Fruit fly (Drosophila melanogaster) Kc167 (cell line): ENCODE measurements around the gene Ccz1.

ENCODE experiments used
- Myc ChIP-seq: fragments of >200 bp; optimal IDR thresholded peaks from 2 replicates; lab custom pipeline; 2017; ENCODE audit warnings: missing external identifiers
- Sin3A ChIP-seq: fragments of >200 bp; optimal IDR thresholded peaks from 2 replicates; lab custom pipeline; 2018; ENCODE audit warnings: missing external identifiers
- h ChIP-seq: fragments of >200 bp; optimal IDR thresholded peaks from 3 replicates; lab custom pipeline; 2018; ENCODE audit warnings: missing external identifiers
- insv ChIP-seq: fragments of >200 bp; optimal IDR thresholded peaks from 3 replicates; lab custom pipeline; 2018; ENCODE audit warnings: missing external identifiers
- psq ChIP-seq: fragments of >200 bp; optimal IDR thresholded peaks from 2 replicates; lab custom pipeline; 2017; ENCODE audit warnings: missing external identifiers
- ttk ChIP-seq: sonication (Bioruptor generic); optimal IDR thresholded peaks from 2 replicates; lab custom pipeline; 2017; ENCODE audit warnings: missing external identifiers

Gene Ccz1

DNA sequence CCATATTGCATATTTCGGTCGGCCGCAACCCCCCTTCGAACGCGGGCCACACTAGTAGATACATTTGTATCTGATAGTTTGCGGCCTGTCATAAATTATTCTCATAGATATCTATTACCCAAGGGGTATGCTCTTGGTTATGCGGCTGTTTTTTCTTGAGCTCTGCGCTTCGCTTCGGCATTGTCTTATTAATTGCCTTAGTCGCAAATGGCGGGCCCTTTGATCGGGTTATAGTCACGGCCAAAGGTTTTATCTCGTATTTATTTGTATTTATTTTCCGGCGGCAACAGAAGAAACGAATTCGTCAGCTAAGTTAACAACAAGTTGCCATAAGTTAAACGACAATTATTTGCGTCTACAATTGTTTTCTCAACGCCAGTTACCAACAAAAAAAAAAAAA lies 43.0 kb downstream of the Ccz1 start:
- TF ChIP-seq Sin3A (lab: Kevin White, UChicago) (no peak), h (lab: Kevin White, UChicago) (no peak), psq (no peak), insv (lab: Kevin White, UChicago) (no peak), Myc (no peak), ttk (lab: Kevin White, UChicago) (no peak)

DNA sequence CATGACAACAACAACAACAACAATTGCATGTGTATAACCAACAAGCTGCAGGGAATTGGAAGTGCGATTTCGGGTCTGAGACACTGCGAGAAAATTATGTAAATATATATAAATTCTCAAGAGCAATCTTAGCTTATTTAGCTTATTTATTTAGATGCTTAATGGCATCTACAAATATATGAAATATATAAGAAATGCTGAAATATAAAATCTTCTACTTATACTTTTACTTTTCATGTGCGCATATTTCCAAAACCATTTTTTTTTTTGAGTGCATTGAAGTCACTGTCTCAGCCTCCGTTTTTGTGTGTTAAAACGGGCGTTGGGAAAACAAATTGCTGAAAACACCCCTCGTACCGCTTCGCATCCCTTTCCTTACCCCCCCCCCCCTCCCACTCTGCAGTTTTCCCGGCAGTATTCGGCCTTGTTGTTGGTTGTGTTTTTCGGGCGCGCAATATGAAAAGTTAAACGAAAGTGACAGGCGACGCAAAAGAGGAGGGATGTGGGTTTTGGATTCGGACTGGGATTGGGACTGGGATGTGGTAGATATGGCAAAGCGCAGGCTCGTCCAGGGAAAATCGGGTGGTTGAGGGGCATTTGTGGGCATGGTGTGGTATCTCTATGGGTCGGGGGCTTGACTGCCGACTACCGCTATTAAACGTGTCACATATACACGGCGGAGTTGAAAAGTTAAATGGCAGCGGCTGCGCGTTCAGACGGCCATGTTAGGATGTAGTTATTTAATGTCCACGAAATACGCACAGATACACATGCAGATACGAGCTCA lies 43.6 kb downstream of the Ccz1 start:
- TF ChIP-seq Sin3A (lab: Kevin White, UChicago) (no peak), Myc (no peak), h (lab: Kevin White, UChicago) (no peak), psq (no peak), insv (lab: Kevin White, UChicago) (no peak), ttk (lab: Kevin White, UChicago) (no peak)

DNA sequence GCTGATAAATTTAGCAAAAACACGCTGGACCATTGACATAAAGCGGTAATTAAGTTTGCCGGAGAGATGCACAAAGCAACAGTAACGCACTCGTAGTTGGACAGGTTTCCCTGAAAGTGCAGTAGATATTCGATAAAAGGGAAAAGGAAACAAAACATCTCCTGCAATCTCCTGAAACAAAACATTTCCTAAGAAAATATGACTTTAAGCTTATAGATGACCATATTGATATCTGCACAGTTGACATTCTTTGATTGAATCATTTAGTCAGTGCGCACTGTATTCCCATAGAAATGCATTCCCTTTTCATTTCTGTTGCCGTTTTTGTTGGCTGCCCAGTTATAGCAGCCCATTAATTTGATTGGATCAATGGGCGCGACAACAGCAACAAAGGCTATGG lies 46.1 kb downstream of the Ccz1 start:
- TF ChIP-seq psq (no peak), h (lab: Kevin White, UChicago) (no peak), insv (lab: Kevin White, UChicago) (no peak), Myc (no peak), ttk (lab: Kevin White, UChicago) (no peak), Sin3A (lab: Kevin White, UChicago) (no peak)

DNA sequence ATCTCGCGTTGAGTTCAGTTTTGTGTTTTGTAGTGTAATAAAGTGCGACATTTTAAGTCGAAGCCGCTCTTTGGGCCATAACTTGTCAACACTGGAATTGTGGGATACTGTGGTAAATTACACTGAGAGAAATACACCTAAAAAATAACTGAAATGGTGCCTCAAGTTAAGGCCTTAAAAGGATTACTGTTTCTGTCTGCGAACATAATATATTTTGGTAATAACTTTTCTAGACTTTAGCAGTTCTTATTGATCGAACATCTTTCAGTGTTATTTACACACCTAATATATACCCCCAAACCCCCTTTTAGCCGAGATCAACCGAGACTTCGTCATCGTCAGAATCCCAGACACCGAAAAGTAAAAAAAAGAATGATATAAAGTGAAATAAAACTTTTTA lies 47.1 kb downstream of the Ccz1 start:
- TF ChIP-seq Myc (no peak), insv (lab: Kevin White, UChicago) (no peak), ttk (lab: Kevin White, UChicago) (no peak), psq (no peak), Sin3A (lab: Kevin White, UChicago) (no peak), h (lab: Kevin White, UChicago) (no peak)

DNA sequence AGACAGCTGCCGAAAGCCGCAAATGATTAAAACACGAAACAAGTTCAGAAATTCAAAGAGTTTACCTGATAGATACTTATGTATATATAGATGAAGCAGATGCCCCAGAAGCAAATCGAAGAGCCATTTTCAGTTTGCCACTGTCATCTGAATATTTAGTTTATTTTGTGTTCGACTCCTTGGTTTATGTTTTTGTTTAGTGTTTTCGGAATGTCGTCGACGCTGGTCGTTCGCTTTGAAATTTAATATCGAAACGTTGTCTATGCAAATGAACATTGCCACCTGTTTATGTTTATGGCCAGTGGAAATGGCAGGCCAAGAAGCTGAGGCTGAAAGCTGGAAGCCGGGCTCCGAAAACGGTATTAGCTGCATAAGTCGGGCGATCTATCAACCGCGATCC lies 47.9 kb downstream of the Ccz1 start:
- TF ChIP-seq h (lab: Kevin White, UChicago) (no peak), psq (no peak), insv (lab: Kevin White, UChicago) (no peak), Myc (no peak), ttk (lab: Kevin White, UChicago) (no peak), Sin3A (lab: Kevin White, UChicago) (no peak)

DNA sequence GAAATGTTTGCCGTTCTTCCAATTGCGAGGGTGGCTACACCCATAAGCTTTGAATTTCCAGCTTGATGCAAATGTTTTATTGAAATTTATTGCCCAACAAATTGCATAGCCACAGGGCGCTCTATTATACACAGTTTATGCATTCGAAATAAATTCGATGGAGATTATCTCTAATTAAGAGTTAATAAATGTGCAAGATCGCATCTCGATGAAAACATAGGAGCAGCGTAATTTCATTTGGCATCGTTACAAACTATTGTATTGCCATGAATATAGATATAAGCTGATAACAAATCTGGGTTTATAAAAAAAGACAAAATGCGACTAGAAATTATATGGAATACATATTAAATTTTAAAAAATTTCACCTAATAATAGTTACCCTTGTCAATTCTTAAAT lies 48.5 kb downstream of the Ccz1 start:
- no peak for TF ChIP-seq h (lab: Kevin White, UChicago)
- TF ChIP-seq psq, result no peak

DNA sequence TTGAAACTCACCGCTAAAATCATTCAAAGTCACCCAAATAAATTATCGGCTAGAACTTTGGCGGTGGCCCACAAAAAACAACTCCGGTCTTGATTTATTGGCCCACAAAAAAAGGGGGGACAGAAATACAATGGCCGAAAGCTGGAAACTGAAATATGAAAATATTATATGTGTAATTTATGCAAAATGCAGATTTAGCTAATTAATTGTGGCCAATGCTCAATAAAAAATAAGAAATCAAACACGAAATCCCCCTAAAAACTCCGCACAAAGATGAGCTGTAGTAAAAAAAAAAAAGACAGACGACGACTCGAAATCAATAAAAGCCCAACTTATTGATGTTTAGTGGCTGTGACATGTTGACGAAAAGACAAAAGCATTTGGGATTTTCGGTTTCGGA lies 49.2 kb downstream of the Ccz1 start:
- TF ChIP-seq psq, result no peak
- TF ChIP-seq insv (lab: Kevin White, UChicago), result no peak

DNA sequence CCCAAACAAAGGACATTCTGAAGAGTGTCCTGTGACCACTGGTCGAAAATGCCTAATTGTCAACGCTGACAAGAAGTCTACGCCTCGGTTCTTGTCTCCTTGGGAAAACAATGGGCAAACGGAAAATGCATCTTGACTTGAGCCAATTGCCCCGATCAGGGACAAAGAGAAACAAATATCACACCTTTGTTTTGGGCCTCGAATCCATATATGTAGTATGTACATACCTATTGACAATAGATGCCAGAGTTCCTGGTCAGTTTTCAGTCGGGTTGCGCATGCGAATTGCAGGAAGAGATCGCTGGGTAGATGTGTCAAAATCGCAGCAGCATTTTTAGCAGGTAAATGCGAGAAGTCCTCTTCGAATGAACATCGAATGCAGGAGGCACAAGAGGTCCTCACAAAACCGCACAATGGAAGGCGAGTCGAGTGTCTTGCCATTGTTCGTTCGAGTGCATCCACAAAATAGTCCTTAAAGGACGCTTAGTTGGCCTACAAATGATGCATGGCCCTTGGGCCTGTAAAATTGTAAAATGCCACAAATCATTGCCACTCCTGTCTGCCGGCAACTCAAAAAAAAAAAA lies 50.2 kb downstream of the Ccz1 start:
- TF ChIP-seq insv (lab: Kevin White, UChicago) (no peak), Myc (no peak), ttk (lab: Kevin White, UChicago) (no peak), Sin3A (lab: Kevin White, UChicago) (no peak), psq (no peak), h (lab: Kevin White, UChicago) (no peak)

DNA sequence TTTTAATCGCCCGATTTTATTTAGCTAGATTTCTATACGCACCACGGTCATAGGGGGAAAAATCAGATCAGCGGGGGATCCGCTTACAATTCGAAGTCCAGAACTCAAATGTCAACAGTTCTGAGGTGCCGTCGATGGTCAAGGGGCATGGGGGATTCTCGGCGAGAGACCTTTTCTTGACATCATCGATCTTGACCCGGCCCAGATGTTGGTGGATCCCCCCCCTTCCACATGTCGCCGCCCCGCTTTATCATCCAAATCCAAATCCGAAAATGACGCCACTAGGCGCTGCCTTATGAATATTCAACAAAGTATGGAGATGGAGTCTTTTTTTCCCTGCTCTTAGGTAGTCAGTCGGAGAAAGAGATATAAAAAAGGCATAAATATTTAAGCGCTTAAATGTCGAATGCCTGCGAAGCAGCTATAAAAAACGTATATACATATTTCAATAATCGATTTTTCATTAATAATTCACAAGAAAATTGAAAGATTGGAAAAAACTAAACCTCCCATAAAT lies 51.1 kb downstream of the Ccz1 start:
- TF ChIP-seq psq, result no peak
- TF ChIP-seq insv (lab: Kevin White, UChicago), result no peak
- no peak for TF ChIP-seq Myc
- TF ChIP-seq Sin3A (lab: Kevin White, UChicago), result no peak
- no peak for TF ChIP-seq ttk (lab: Kevin White, UChicago)
- no peak for TF ChIP-seq h (lab: Kevin White, UChicago)
